Fruit fly (Drosophila melanogaster): ENCODE results near the gene CG6345.

The CG6345 gene

dm6 chr3R:10407658-10408057 is 8.2 kb downstream of the CG6345 start:
- no peak for TF ChIP-seq EcR (GFP tag; optimal IDR thresholded peaks at IDR 0.05)
- no peak for TF ChIP-seq pan (optimal IDR thresholded peaks at IDR 0.05)
- TF ChIP-seq psq (optimal IDR thresholded peaks at IDR 0.05): no peak
- TF ChIP-seq usp (GFP tag; optimal IDR thresholded peaks at IDR 0.05): no peak
- TF ChIP-seq Dll (optimal IDR thresholded peaks at IDR 0.05): no peak
- no peak for TF ChIP-seq CG8478 (optimal IDR thresholded peaks at IDR 0.05)

- TF ChIP-seq EcR (GFP tag; optimal IDR thresholded peaks at IDR 0.05) (no peak), usp (GFP tag; optimal IDR thresholded peaks at IDR 0.05) (no peak), CG8478 (optimal IDR thresholded peaks at IDR 0.05) (no peak), Dll (optimal IDR thresholded peaks at IDR 0.05) (no peak), psq (optimal IDR thresholded peaks at IDR 0.05) (no peak), pan (optimal IDR thresholded peaks at IDR 0.05) (no peak)
Measured at dm6 chr3R:10407066-10407465, 8.8 kb downstream of the CG6345 start, which contains the start of gene CG6325. Gene CG6325 (minus strand): TSS chr3R:10407285.

dm6 chr3R:10403940-10404339 is 11.9 kb downstream of the CG6345 start:
- TF ChIP-seq EcR (GFP tag; optimal IDR thresholded peaks at IDR 0.05) (no peak), psq (optimal IDR thresholded peaks at IDR 0.05) (no peak), pan (optimal IDR thresholded peaks at IDR 0.05) (no peak), Dll (optimal IDR thresholded peaks at IDR 0.05) (no peak), usp (GFP tag; optimal IDR thresholded peaks at IDR 0.05) (no peak), CG8478 (optimal IDR thresholded peaks at IDR 0.05) (no peak)

dm6 chr3R:10400732-10401131 is 15.1 kb downstream of the CG6345 start, which contains the start of gene mthl11:
Gene mthl11 (plus strand): TSS chr3R:10401032.
- TF ChIP-seq psq (optimal IDR thresholded peaks at IDR 0.05): no peak
- TF ChIP-seq pan (optimal IDR thresholded peaks at IDR 0.05): no peak
- no peak for TF ChIP-seq usp (GFP tag; optimal IDR thresholded peaks at IDR 0.05)
- no peak for TF ChIP-seq CG8478 (optimal IDR thresholded peaks at IDR 0.05)
- no peak for TF ChIP-seq Dll (optimal IDR thresholded peaks at IDR 0.05)
- TF ChIP-seq EcR (GFP tag; optimal IDR thresholded peaks at IDR 0.05): no peak

dm6 chr3R:10395233-10395815 is 20.5 kb downstream of the CG6345 start:
- TF ChIP-seq EcR (GFP tag; optimal IDR thresholded peaks at IDR 0.05) (no peak), psq (optimal IDR thresholded peaks at IDR 0.05) (no peak), pan (optimal IDR thresholded peaks at IDR 0.05) (no peak), usp (GFP tag; optimal IDR thresholded peaks at IDR 0.05) (no peak)

- TF ChIP-seq usp (GFP tag; optimal IDR thresholded peaks at IDR 0.05): no peak
- no peak for TF ChIP-seq Dll (optimal IDR thresholded peaks at IDR 0.05)
- TF ChIP-seq pan (optimal IDR thresholded peaks at IDR 0.05): no peak
- no peak for TF ChIP-seq psq (optimal IDR thresholded peaks at IDR 0.05)
- no peak for TF ChIP-seq CG8478 (optimal IDR thresholded peaks at IDR 0.05)
- no peak for TF ChIP-seq EcR (GFP tag; optimal IDR thresholded peaks at IDR 0.05)
Measured at dm6 chr3R:10394368-10394770, 21.5 kb downstream of the CG6345 start.

- TF ChIP-seq usp (GFP tag; optimal IDR thresholded peaks at IDR 0.05): no peak
- no peak for TF ChIP-seq EcR (GFP tag; optimal IDR thresholded peaks at IDR 0.05)
- no peak for TF ChIP-seq CG8478 (optimal IDR thresholded peaks at IDR 0.05)
- TF ChIP-seq Dll (optimal IDR thresholded peaks at IDR 0.05): no peak
- no peak for TF ChIP-seq pan (optimal IDR thresholded peaks at IDR 0.05)
- no peak for TF ChIP-seq psq (optimal IDR thresholded peaks at IDR 0.05)
Measured at dm6 chr3R:10393654-10394367, 22.0 kb downstream of the CG6345 start.

dm6 chr3R:10393020-10393653 is 22.7 kb downstream of the CG6345 start:
- no peak for TF ChIP-seq Dll (optimal IDR thresholded peaks at IDR 0.05)
- TF ChIP-seq CG8478 (optimal IDR thresholded peaks at IDR 0.05): no peak
- TF ChIP-seq pan (optimal IDR thresholded peaks at IDR 0.05): no peak
- TF ChIP-seq EcR (GFP tag; optimal IDR thresholded peaks at IDR 0.05): no peak
- TF ChIP-seq usp (GFP tag; optimal IDR thresholded peaks at IDR 0.05): no peak

dm6 chr3R:10392539-10392919 is 23.3 kb downstream of the CG6345 start:
- TF ChIP-seq CG8478 (optimal IDR thresholded peaks at IDR 0.05) (no peak), psq (optimal IDR thresholded peaks at IDR 0.05) (no peak), pan (optimal IDR thresholded peaks at IDR 0.05) (no peak), Dll (optimal IDR thresholded peaks at IDR 0.05) (no peak), EcR (GFP tag; optimal IDR thresholded peaks at IDR 0.05) (no peak), usp (GFP tag; optimal IDR thresholded peaks at IDR 0.05) (no peak)

dm6 chr3R:10391863-10392538 is 23.8 kb downstream of the CG6345 start:
- TF ChIP-seq CG8478 (optimal IDR thresholded peaks at IDR 0.05) (no peak), psq (optimal IDR thresholded peaks at IDR 0.05) (no peak)

dm6 chr3R:10390914-10391377 is 24.9 kb downstream of the CG6345 start:
- TF ChIP-seq psq (optimal IDR thresholded peaks at IDR 0.05) (no peak), usp (GFP tag; optimal IDR thresholded peaks at IDR 0.05) (no peak), CG8478 (optimal IDR thresholded peaks at IDR 0.05) (no peak), pan (optimal IDR thresholded peaks at IDR 0.05) (no peak), Dll (optimal IDR thresholded peaks at IDR 0.05) (no peak)
